Worm (Caenorhabditis elegans) whole organism, L4/young adult: Measurements from ENCODE around the gene gtf-2E2.

ENCODE experiments used
- dao-5 ChIP-seq: sonication (generic microtip); optimal IDR thresholded peaks from 2 replicates; lab custom pipeline; 2016; ENCODE audit warnings: missing genotype, missing genetic modification characterization, moderate library complexity, missing compliant biosample characterization
- him-1 ChIP-seq: sonication (generic microtip); optimal IDR thresholded peaks from 2 replicates; lab custom pipeline; 2016; ENCODE audit warnings: missing genotype, missing genetic modification reagents, missing genetic modification characterization, missing compliant biosample characterization

- no peak for TF ChIP-seq him-1 (tag; lab: Kevin White, UChicago)
- no peak for TF ChIP-seq dao-5
These were observed 29.1 kb upstream of the gtf-2E2 start, which contains the start of gene F54D5.3 for ce11 chrII:11571260-11571854.
